Fruit fly (Drosophila melanogaster) whole organism, wandering third instar larva: ENCODE measurements around the gene CG10555.

Experiments
- Hr83 ChIP-seq: fragments of 200-300 bp; sonication (Bioruptor generic); optimal IDR thresholded peaks from 2 replicates; lab custom pipeline; 2016; ENCODE audit warnings: missing biosample characterization, mild to moderate bottlenecking, missing genetic modification characterization, moderate library complexity; ENCODE audit not compliant: poor library complexity, severe bottlenecking
- Myc ChIP-seq: fragments of >200 bp; optimal IDR thresholded peaks from 2 replicates; lab custom pipeline; 2017
- dl ChIP-seq, 2 experiments: fragments of 175-275, 200-275 bp in 1 of 2; fragments of 200-275 bp in 1 of 2; sonication (Bioruptor generic); optimal IDR thresholded peaks; lab custom pipeline; 2018; ENCODE audit warnings: mild to moderate bottlenecking in 2 of 2, missing biosample characterization in 2 of 2, missing genetic modification characterization in 2 of 2, moderate library complexity in 2 of 2; ENCODE audit not compliant: partially characterized antibody in 2 of 2, insufficient read depth in 1 of 2
- usp ChIP-seq: fragments of >200 bp; optimal IDR thresholded peaks from 2 replicates; lab custom pipeline; 2017; ENCODE audit warnings: missing biosample characterization, missing genetic modification characterization

- TF ChIP-seq Hr83 (GFP tag; lab: Kevin White, UChicago) (no peak), dl (GFP tag; optimal IDR thresholded peaks at IDR 0.05; lab: Kevin White, UChicago; ENCODE audit: insufficient read depth in 1 of 2, partially characterized antibody in 2 of 2) (no peak), usp (no peak), Myc (lab: Kevin White, UChicago) (no peak)
These were observed 22.7 kb downstream of the CG10555 start for dm6 chrX:8421449-8421795.
